Fruit fly (Drosophila melanogaster) whole organism, prepupa: ENCODE measurements around the gene CG15333.

Experiments used
- Blimp-1 ChIP-seq: fragments of 200-800 bp; sonication (Bioruptor generic); optimal IDR thresholded peaks from 3 replicates; lab custom pipeline; 2017; ENCODE audit warnings: missing biosample characterization, missing genetic modification characterization, mild to moderate bottlenecking, moderate library complexity, missing genetic modification reagents
- CG10669 ChIP-seq: fragments of 200-800 bp; sonication (Bioruptor generic); optimal IDR thresholded peaks from 3 replicates; lab custom pipeline; 2018; ENCODE audit warnings: missing biosample characterization, mild to moderate bottlenecking, missing genetic modification characterization, moderate library complexity
- CG31627 ChIP-seq: fragments of 200-800 bp; sonication (Bioruptor generic); optimal IDR thresholded peaks from 3 replicates; lab custom pipeline; 2016; ENCODE audit warnings: missing biosample characterization, missing genetic modification characterization
- CG34406 ChIP-seq: fragments of 200-800 bp; sonication (Bioruptor generic); optimal IDR thresholded peaks from 3 replicates; lab custom pipeline; 2016; ENCODE audit warnings: missing biosample characterization, missing genetic modification characterization
- CG3919 ChIP-seq: fragments of 200-800 bp; sonication (Bioruptor generic); optimal IDR thresholded peaks from 3 replicates; lab custom pipeline; 2016; ENCODE audit warnings: missing biosample characterization, missing genetic modification characterization
- CG6854 ChIP-seq: fragments of 200-800 bp; sonication (Bioruptor generic); optimal IDR thresholded peaks from 2 replicates; lab custom pipeline; 2017; ENCODE audit warnings: missing biosample characterization, mild to moderate bottlenecking, missing genetic modification characterization
- OdsH ChIP-seq: fragments of 200-800 bp; sonication (Bioruptor generic); optimal IDR thresholded peaks from 3 replicates; lab custom pipeline; 2016; ENCODE audit warnings: missing biosample characterization, missing genetic modification characterization
- esn ChIP-seq: fragments of 200-800 bp; sonication (Bioruptor generic); optimal IDR thresholded peaks from 2 replicates; lab custom pipeline; 2016; ENCODE audit warnings: missing biosample characterization, mild to moderate bottlenecking, missing genetic modification characterization, moderate library complexity
- pdm3 ChIP-seq: fragments of 200-800 bp; sonication (Bioruptor generic); optimal IDR thresholded peaks from 3 replicates; lab custom pipeline; 2016; ENCODE audit warnings: missing biosample characterization, missing genetic modification characterization
- svp ChIP-seq: fragments of 200-800 bp; sonication (Bioruptor generic); peaks from one replicate; lab custom pipeline; 2016; ENCODE audit warnings: missing biosample characterization, missing genetic modification characterization

- TF ChIP-seq esn (GFP tag; lab: Kevin White, UChicago) = no peak
- TF ChIP-seq pdm3 (GFP tag; lab: Kevin White, UChicago) = no peak
- TF ChIP-seq svp (GFP tag; lab: Kevin White, UChicago) = no peak
- TF ChIP-seq Blimp-1 (GFP tag; lab: Kevin White, UChicago) = no peak
- peak; percentile 33 for TF ChIP-seq CG10669 (GFP tag; lab: Kevin White, UChicago)
- TF ChIP-seq CG3919 (GFP tag; lab: Kevin White, UChicago) = no peak
- TF ChIP-seq CG34406 (GFP tag; lab: Kevin White, UChicago) = no peak
- no peak for TF ChIP-seq OdsH
- no peak for TF ChIP-seq CG6854 (GFP tag; lab: Kevin White, UChicago)
- TF ChIP-seq CG31627 (GFP tag; lab: Kevin White, UChicago) = no peak
These were observed 40.4 kb downstream of the CG15333 start for dm6 chrX:7980786-7981185.
